Worm (Caenorhabditis elegans) whole organism, late embryonic: Measurements from ENCODE around the gene F56D5.5.

Source experiments
- C38D4.7 ChIP-seq: fragments of 200-800 bp; sonication (Bioruptor generic); optimal IDR thresholded peaks from 2 replicates; lab custom pipeline; 2018; ENCODE audit warnings: mild to moderate bottlenecking, missing genetic modification characterization, moderate library complexity, missing compliant biosample characterization
- K02D7.2 ChIP-seq: sonication (generic microtip); optimal IDR thresholded peaks from 2 replicates; lab custom pipeline; 2017; ENCODE audit warnings: mild to moderate bottlenecking, missing genetic modification characterization, missing compliant biosample characterization
- T23F11.4 ChIP-seq: fragments of 200-800 bp; sonication (Bioruptor generic); optimal IDR thresholded peaks from 2 replicates; lab custom pipeline; 2018; ENCODE audit warnings: mild to moderate bottlenecking, missing genetic modification characterization, missing compliant biosample characterization
- Y22D7AL.16 ChIP-seq: sonication (generic microtip); optimal IDR thresholded peaks from 2 replicates; lab custom pipeline; 2016; ENCODE audit warnings: missing genetic modification characterization, missing compliant biosample characterization
- ceh-18 ChIP-seq: sonication (generic microtip); optimal IDR thresholded peaks from 2 replicates; lab custom pipeline; 2016; ENCODE audit warnings: missing genetic modification characterization, missing compliant biosample characterization
- ceh-2 ChIP-seq: sonication (generic microtip); optimal IDR thresholded peaks from 2 replicates; lab custom pipeline; 2016; ENCODE audit warnings: missing genotype, missing genetic modification characterization, missing compliant biosample characterization
- ceh-22 ChIP-seq: sonication (generic microtip); optimal IDR thresholded peaks from 2 replicates; lab custom pipeline; 2017; ENCODE audit warnings: missing biosample characterization, missing genetic modification characterization
- ceh-24 ChIP-seq: sonication (generic microtip); optimal IDR thresholded peaks from 2 replicates; lab custom pipeline; 2016; ENCODE audit warnings: mild to moderate bottlenecking, missing genetic modification characterization, missing compliant biosample characterization
- ceh-31 ChIP-seq: sonication (generic microtip); optimal IDR thresholded peaks from 2 replicates; lab custom pipeline; 2016; ENCODE audit warnings: missing genetic modification characterization, missing compliant biosample characterization
- ceh-34 ChIP-seq: sonication (generic microtip); optimal IDR thresholded peaks from 2 replicates; lab custom pipeline; 2016; ENCODE audit warnings: mild to moderate bottlenecking, missing genetic modification characterization, missing compliant biosample characterization
- ceh-48 ChIP-seq: sonication (generic microtip); optimal IDR thresholded peaks from 2 replicates; lab custom pipeline; 2016; ENCODE audit warnings: missing genetic modification characterization, inconsistent platforms, missing compliant biosample characterization
- ceh-9 ChIP-seq: sonication (generic microtip); optimal IDR thresholded peaks from 2 replicates; lab custom pipeline; 2016; ENCODE audit warnings: mild to moderate bottlenecking, missing genetic modification characterization, inconsistent platforms, missing compliant biosample characterization
- dmd-4 ChIP-seq: sonication (generic microtip); optimal IDR thresholded peaks from 2 replicates; lab custom pipeline; 2016; ENCODE audit warnings: borderline replicate concordance, missing genetic modification characterization, missing compliant biosample characterization
- elt-2 ChIP-seq: sonication (generic microtip); optimal IDR thresholded peaks from 2 replicates; lab custom pipeline; 2016; ENCODE audit warnings: missing genetic modification reagents, missing genetic modification characterization, missing compliant biosample characterization
- elt-4 ChIP-seq: sonication (generic microtip); optimal IDR thresholded peaks from 2 replicates; lab custom pipeline; 2016; ENCODE audit warnings: missing genetic modification characterization, missing compliant biosample characterization
- eyg-1 ChIP-seq: sonication (generic microtip); optimal IDR thresholded peaks from 2 replicates; lab custom pipeline; 2016; ENCODE audit warnings: missing genotype, missing genetic modification characterization, missing compliant biosample characterization
- hlh-15 ChIP-seq: sonication (generic microtip); optimal IDR thresholded peaks from 2 replicates; lab custom pipeline; 2016; ENCODE audit warnings: missing genetic modification characterization, missing compliant biosample characterization
- hlh-30 ChIP-seq: sonication (generic microtip); optimal IDR thresholded peaks from 2 replicates; lab custom pipeline; 2017; ENCODE audit warnings: antibody characterized with exemption, missing genetic modification characterization, missing compliant biosample characterization; ENCODE audit not compliant: insufficient read depth
- hlh-8 ChIP-seq: sonication (generic microtip); optimal IDR thresholded peaks from 2 replicates; lab custom pipeline; 2016; ENCODE audit warnings: missing genotype, missing genetic modification characterization, missing compliant biosample characterization
- lin-11 ChIP-seq: fragments of 200-800 bp; sonication (Bioruptor generic); optimal IDR thresholded peaks from 2 replicates; lab custom pipeline; 2018; ENCODE audit warnings: mild to moderate bottlenecking, missing genetic modification characterization, missing compliant biosample characterization
- madf-2 ChIP-seq: sonication (generic microtip); optimal IDR thresholded peaks from 2 replicates; lab custom pipeline; 2017; ENCODE audit warnings: missing genetic modification characterization, missing compliant biosample characterization
- nfya-1 ChIP-seq: sonication (generic microtip); optimal IDR thresholded peaks from 2 replicates; lab custom pipeline; 2017; ENCODE audit warnings: missing genetic modification characterization, mild to moderate bottlenecking, missing compliant biosample characterization, antibody characterized with exemption, moderate library complexity
- nhr-232 ChIP-seq: sonication (generic microtip); optimal IDR thresholded peaks from 2 replicates; lab custom pipeline; 2016; ENCODE audit warnings: missing genetic modification characterization, missing compliant biosample characterization
- odd-2 ChIP-seq: sonication (generic microtip); optimal IDR thresholded peaks from 2 replicates; lab custom pipeline; 2017; ENCODE audit warnings: antibody characterized with exemption, mild to moderate bottlenecking, missing genetic modification characterization, missing compliant biosample characterization
- pag-3 ChIP-seq: sonication (generic microtip); optimal IDR thresholded peaks from 2 replicates; lab custom pipeline; 2016; ENCODE audit warnings: missing compliant biosample characterization, missing genetic modification characterization, borderline replicate concordance
- pax-1 ChIP-seq: fragments of 150-350 bp; optimal IDR thresholded peaks from 2 replicates; lab custom pipeline; 2014; ENCODE audit warnings: missing biosample characterization, missing genetic modification characterization
- pha-2 ChIP-seq: sonication (generic microtip); optimal IDR thresholded peaks from 2 replicates; lab custom pipeline; 2017; ENCODE audit warnings: mild to moderate bottlenecking, missing genetic modification characterization, missing compliant biosample characterization
- pha-4 ChIP-seq: fragments of 150-350 bp; optimal IDR thresholded peaks from 2 replicates; lab custom pipeline; 2018; ENCODE audit warnings: missing biosample characterization, missing genetic modification reagents, missing genetic modification characterization
- pqm-1 ChIP-seq: sonication (generic microtip); optimal IDR thresholded peaks from 2 replicates; lab custom pipeline; 2016; ENCODE audit warnings: missing genetic modification characterization, missing compliant biosample characterization
- ref-2 ChIP-seq: sonication (generic microtip); optimal IDR thresholded peaks from 2 replicates; lab custom pipeline; 2016; ENCODE audit warnings: missing genetic modification characterization, missing compliant biosample characterization
- rnt-1 ChIP-seq: sonication (generic microtip); optimal IDR thresholded peaks from 2 replicates; lab custom pipeline; 2016; ENCODE audit warnings: missing genetic modification characterization, missing compliant biosample characterization
- sdc-2 ChIP-seq: sonication (generic microtip); optimal IDR thresholded peaks from 2 replicates; lab custom pipeline; 2016; ENCODE audit warnings: missing genotype, missing genetic modification characterization, missing compliant biosample characterization
- sox-2 ChIP-seq: fragments of 200-800 bp; sonication (Bioruptor generic); IDR thresholded peaks from 2 replicates; pipeline ENCODE4 v1.3.6; 2022; ENCODE audit warnings: missing genetic modification reagents, missing genetic modification characterization, missing compliant biosample characterization
- sox-4 ChIP-seq: sonication (generic microtip); optimal IDR thresholded peaks from 2 replicates; lab custom pipeline; 2017; ENCODE audit warnings: mild to moderate bottlenecking, missing genetic modification characterization, inconsistent platforms, missing compliant biosample characterization
- tbx-2 ChIP-seq: sonication (generic microtip); optimal IDR thresholded peaks from 2 replicates; lab custom pipeline; 2016; ENCODE audit warnings: missing genetic modification characterization, missing compliant biosample characterization
- tbx-7 ChIP-seq: sonication (generic microtip); optimal IDR thresholded peaks from 2 replicates; lab custom pipeline; 2016; ENCODE audit warnings: missing genotype, missing genetic modification characterization, missing compliant biosample characterization
- unc-3 ChIP-seq, 2 experiments: fragments of 200-800 bp in 1 of 2; sonication (Bioruptor generic) in 1 of 2; sonication (generic microtip) in 1 of 2; conservative IDR thresholded peaks in 1 of 2; optimal IDR thresholded peaks in 1 of 2; 2 replicates each; pipeline versions ENCODE4 v1.3.6 to Lab custom; 2016 to 2022; ENCODE audit warnings: missing compliant biosample characterization in 2 of 2, missing genetic modification characterization in 2 of 2, missing genetic modification reagents in 1 of 2
- unc-42 ChIP-seq: sonication (generic microtip); optimal IDR thresholded peaks from 2 replicates; lab custom pipeline; 2016; ENCODE audit warnings: missing genotype, missing genetic modification characterization, missing compliant biosample characterization
- unc-55 ChIP-seq: sonication (generic microtip); optimal IDR thresholded peaks from 2 replicates; lab custom pipeline; 2017; ENCODE audit warnings: missing biosample characterization, missing genetic modification reagents, missing genetic modification characterization
- zip-5 ChIP-seq: sonication (generic microtip); optimal IDR thresholded peaks from 2 replicates; lab custom pipeline; 2016; ENCODE audit warnings: missing genetic modification characterization, missing compliant biosample characterization
- ztf-16 ChIP-seq: sonication (generic microtip); optimal IDR thresholded peaks from 2 replicates; lab custom pipeline; 2017; ENCODE audit warnings: missing genetic modification characterization, missing compliant biosample characterization

The F56D5.5 gene

ce11 chrIV:9443940-9444339, 36.0 kb upstream of the F56D5.5 start, which contains the start of gene F38E11.9:
F38E11.9 (minus strand) TSS chrIV:9444040.
- TF ChIP-seq elt-2 (tag; lab: Kevin White, UChicago) (no peak), ceh-34 (no peak), unc-3 (GFP tag; conservative IDR thresholded peaks at IDR 0.05; lab: Robert Waterston, UW) (no peak), unc-3 (tag; optimal IDR thresholded peaks at IDR 0.05; lab: Kevin White, UChicago) (no peak), pag-3 (tag; lab: Kevin White, UChicago) (no peak), T23F11.4 (no peak), C38D4.7 (no peak)
- TF ChIP-seq, all 69 proteins: peak for 0

DNA sequence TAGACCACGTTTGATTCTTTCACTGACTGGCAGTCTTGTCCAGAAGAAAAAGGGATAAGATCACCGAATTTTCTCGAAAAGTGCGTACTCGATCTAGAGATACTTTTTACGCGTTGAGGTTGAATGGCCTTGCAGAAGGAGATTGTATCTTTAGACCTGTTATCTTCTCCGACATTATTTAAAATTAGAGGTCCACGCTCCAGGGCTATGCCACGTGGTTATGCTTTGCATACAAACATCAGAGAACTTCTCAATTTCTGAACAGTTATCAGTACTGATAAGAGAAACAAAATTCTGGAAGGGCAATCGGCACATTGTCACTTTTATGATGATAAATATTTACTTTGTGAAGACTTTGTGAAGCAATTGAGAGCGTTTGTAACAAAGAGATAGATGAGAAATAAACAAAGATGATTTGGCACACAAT, 34.2 kb upstream of the F56D5.5 start:
- TF ChIP-seq odd-2 (tag; lab: Kevin White, UChicago) = no peak
- TF ChIP-seq elt-2 (tag; lab: Kevin White, UChicago) = peak; percentile 93
- no peak for TF ChIP-seq pax-1 (tag; lab: Kevin White, UChicago)
- no peak for TF ChIP-seq sox-4 (tag; lab: Kevin White, UChicago)
- no peak for TF ChIP-seq unc-55
- TF ChIP-seq nhr-232 (tag; lab: Kevin White, UChicago) = no peak
- TF ChIP-seq rnt-1 (tag; lab: Kevin White, UChicago) = no peak
- TF ChIP-seq hlh-30 = no peak

ce11 chrIV:9441391-9441790, 33.5 kb upstream of the F56D5.5 start:
- no peak for TF ChIP-seq pqm-1 (tag; lab: Kevin White, UChicago)

DNA sequence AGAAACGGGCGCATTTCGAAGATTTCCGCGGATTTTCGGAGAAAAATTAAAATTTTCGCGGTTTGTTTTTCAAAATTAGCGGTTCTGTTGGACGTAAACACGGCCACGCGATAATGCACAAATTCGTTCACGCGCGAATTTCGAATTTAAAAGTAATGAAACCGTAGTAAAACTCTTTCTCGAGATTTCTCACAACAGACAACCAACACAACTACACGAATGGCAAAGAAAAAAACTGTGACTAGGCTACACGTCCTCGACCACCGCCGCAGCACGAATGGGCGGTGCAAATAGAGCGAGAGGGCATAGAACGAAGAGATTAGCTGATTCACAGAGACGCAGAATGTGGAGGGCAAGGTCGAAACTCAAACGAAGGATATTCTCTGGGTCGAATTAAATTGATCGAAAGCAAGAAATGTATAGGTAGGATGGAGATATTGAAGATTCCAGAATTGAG, 33.0 kb upstream of the F56D5.5 start, which contains the start of gene idh-1:
Gene idh-1, minus strand, starts transcription at position 228 of the 457 bp plus-strand sequence.
- no peak for TF ChIP-seq rnt-1 (tag; lab: Kevin White, UChicago)
- TF ChIP-seq ceh-24 (tag; lab: Kevin White, UChicago) = no peak
- TF ChIP-seq pqm-1 (tag; lab: Kevin White, UChicago) = no peak
- TF ChIP-seq nhr-232 (tag; lab: Kevin White, UChicago) = no peak
- no peak for TF ChIP-seq Y22D7AL.16 (tag; lab: Kevin White, UChicago)
- no peak for TF ChIP-seq ceh-18 (tag; lab: Kevin White, UChicago)
- no peak for TF ChIP-seq unc-42
- no peak for TF ChIP-seq tbx-7 (tag; lab: Kevin White, UChicago)
- no peak for TF ChIP-seq ref-2 (tag; lab: Kevin White, UChicago)
- no peak for TF ChIP-seq zip-5 (tag; lab: Kevin White, UChicago)
- no peak for TF ChIP-seq sdc-2 (tag; lab: Kevin White, UChicago)
- TF ChIP-seq lin-11 (tag; lab: Kevin White, UChicago) = no peak
- TF ChIP-seq C38D4.7 = no peak
- TF ChIP-seq nfya-1 (tag; lab: Kevin White, UChicago) = peak; percentile 12
- no peak for TF ChIP-seq hlh-15 (tag; lab: Kevin White, UChicago)
- peak; percentile 6 for TF ChIP-seq ceh-31 (tag; lab: Kevin White, UChicago)
- peak; percentile 14 for TF ChIP-seq tbx-2 (tag; lab: Kevin White, UChicago)
- no peak for TF ChIP-seq elt-2 (tag; lab: Kevin White, UChicago)
- TF ChIP-seq K02D7.2 (tag; lab: Kevin White, UChicago) = no peak
- no peak for TF ChIP-seq sox-4 (tag; lab: Kevin White, UChicago)
- no peak for TF ChIP-seq elt-4 (tag; lab: Kevin White, UChicago)
- TF ChIP-seq ceh-2 (tag; lab: Kevin White, UChicago) = peak; percentile 1

DNA sequence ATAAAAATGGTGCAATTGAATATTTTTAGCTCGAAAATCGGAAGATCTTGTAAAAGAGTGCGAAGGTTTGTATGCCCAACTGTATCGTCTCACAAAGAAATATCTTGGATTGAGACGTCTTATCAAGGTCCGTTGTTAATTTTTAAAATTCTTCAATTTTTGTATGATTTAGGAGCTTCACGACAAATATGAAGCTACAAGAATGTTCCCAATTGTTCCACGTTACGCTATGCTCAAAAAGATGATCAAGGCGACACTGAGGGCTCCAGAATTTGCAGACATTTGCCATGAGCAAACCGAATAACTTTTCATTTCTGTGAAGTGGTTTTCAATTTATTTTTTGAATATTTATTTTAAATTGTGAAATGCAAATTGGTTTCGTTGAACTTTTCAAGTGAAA, 30.8 kb upstream of the F56D5.5 start:
- TF ChIP-seq pha-2 (tag; lab: Kevin White, UChicago) (no peak), ztf-16 (tag; lab: Kevin White, UChicago) (no peak), madf-2 (tag; lab: Kevin White, UChicago) (no peak), unc-42 (no peak), ceh-48 (tag; lab: Kevin White, UChicago) (no peak), dmd-4 (no peak), pqm-1 (tag; lab: Kevin White, UChicago) (no peak), pha-4 (no peak), hlh-8 (tag; lab: Kevin White, UChicago) (no peak), ceh-18 (tag; lab: Kevin White, UChicago) (no peak), unc-3 (GFP tag; conservative IDR thresholded peaks at IDR 0.05; lab: Robert Waterston, UW) (no peak), unc-3 (tag; optimal IDR thresholded peaks at IDR 0.05; lab: Kevin White, UChicago) (no peak), nhr-232 (tag; lab: Kevin White, UChicago) (no peak), ceh-9 (tag; lab: Kevin White, UChicago) (no peak), ceh-22 (no peak), sox-2 (GFP tag; lab: Robert Waterston, UW) (no peak), rnt-1 (tag; lab: Kevin White, UChicago) (no peak), eyg-1 (tag; lab: Kevin White, UChicago) (no peak)
